Worm (Caenorhabditis elegans) whole organism, mixed stage, embryonic: ENCODE data around the gene Y48E1C.1.

Experiments
- ceh-43 ChIP-seq: fragments of 200-800 bp; sonication (Bioruptor generic); optimal IDR thresholded peaks from 2 replicates; lab custom pipeline; 2018; ENCODE audit warnings: mild to moderate bottlenecking, missing genetic modification characterization, moderate library complexity, missing compliant biosample characterization
- ces-1 ChIP-seq: fragments of 150-350 bp; optimal IDR thresholded peaks from 2 replicates; lab custom pipeline; 2014; ENCODE audit warnings: missing biosample characterization, missing genetic modification reagents, missing genetic modification characterization
- elt-3 ChIP-seq: fragments of 150-350 bp; optimal IDR thresholded peaks from 2 replicates; lab custom pipeline; 2014; ENCODE audit warnings: missing biosample characterization, missing genetic modification characterization
- hlh-1 ChIP-seq: fragments of 150-350 bp; optimal IDR thresholded peaks from 2 replicates; lab custom pipeline; 2014; ENCODE audit warnings: missing biosample characterization, missing genetic modification reagents, missing genetic modification characterization
- lin-13 ChIP-seq: fragments of 150-350 bp; optimal IDR thresholded peaks from 2 replicates; lab custom pipeline; 2014; ENCODE audit warnings: missing biosample characterization, missing genetic modification characterization
- mep-1 ChIP-seq: fragments of 150-350 bp; optimal IDR thresholded peaks from 2 replicates; lab custom pipeline; 2017; ENCODE audit warnings: missing biosample characterization, missing genetic modification reagents, missing genetic modification characterization, inconsistent platforms
- nhr-2 ChIP-seq: fragments of 150-350 bp; optimal IDR thresholded peaks from 2 replicates; lab custom pipeline; 2014; ENCODE audit warnings: missing biosample characterization, missing genetic modification characterization
- nhr-76 ChIP-seq: sonication (generic microtip); optimal IDR thresholded peaks from 2 replicates; lab custom pipeline; 2017; ENCODE audit warnings: missing biosample characterization, missing genetic modification characterization
- pha-4 ChIP-seq: fragments of 150-350 bp; optimal IDR thresholded peaks from 2 replicates; lab custom pipeline; 2018; ENCODE audit warnings: missing biosample characterization, missing genetic modification reagents, missing genetic modification characterization
- unc-120 ChIP-seq: sonication (generic microtip); optimal IDR thresholded peaks from 2 replicates; lab custom pipeline; 2017; ENCODE audit warnings: missing genetic modification characterization, missing compliant biosample characterization; ENCODE audit not compliant: poor library complexity, severe bottlenecking
- unc-62 ChIP-seq: fragments of 150-350 bp; optimal IDR thresholded peaks from 2 replicates; lab custom pipeline; 2014; ENCODE audit warnings: missing biosample characterization, missing genetic modification reagents, missing genetic modification characterization

DNA sequence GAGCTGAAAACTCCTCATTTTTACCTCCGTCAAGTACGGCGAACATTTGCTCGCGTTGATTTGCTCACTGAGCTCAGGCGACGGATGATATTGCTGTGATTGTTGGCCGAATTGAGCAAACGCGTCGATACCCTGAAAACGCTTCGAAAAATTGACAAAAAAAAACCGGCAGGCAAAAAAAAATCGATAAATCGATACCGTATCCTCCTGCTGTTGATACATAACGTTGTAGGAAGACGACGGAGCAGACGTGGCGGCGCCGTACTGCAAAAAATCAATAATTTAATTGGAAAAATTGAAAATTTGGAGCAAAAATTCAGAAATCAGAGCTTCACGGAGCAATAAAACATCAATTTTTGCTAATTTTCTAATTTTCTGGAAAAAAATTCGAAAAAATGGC is 40.0 kb downstream of the Y48E1C.1 start:
- TF ChIP-seq unc-120 (tag; lab: Kevin White, UChicago) (no peak), ces-1 (GFP tag; lab: Kevin White, UChicago) (no peak), mep-1 (tag; lab: Kevin White, UChicago) (no peak), ceh-43 (GFP tag; lab: Kevin White, UChicago) (no peak), pha-4 (tag; lab: Kevin White, UChicago) (no peak), hlh-1 (tag; lab: Kevin White, UChicago) (no peak), unc-62 (no peak), elt-3 (tag; lab: Kevin White, UChicago) (no peak), lin-13 (tag; lab: Kevin White, UChicago) (no peak), nhr-2 (tag; lab: Kevin White, UChicago) (no peak), nhr-76 (no peak)
